Worm (Caenorhabditis elegans) whole organism, L3 larva: ENCODE measurements around the gene T07D4.2.

Experiments
- ZK546.5 ChIP-seq: sonication (generic microtip); optimal IDR thresholded peaks from 2 replicates; lab custom pipeline; 2017; ENCODE audit warnings: missing biosample characterization, missing genetic modification characterization
- ama-1 ChIP-seq: fragments of 150-350 bp; optimal IDR thresholded peaks from 2 replicates; lab custom pipeline; 2018
- eor-1 ChIP-seq, 2 experiments: fragments of 150-350 bp; optimal IDR thresholded peaks; 2 replicates each; lab custom pipeline; 2014 to 2018; ENCODE audit warnings: missing biosample characterization in 2 of 2, missing genetic modification characterization in 2 of 2
- fos-1 ChIP-seq: fragments of 150-350 bp; optimal IDR thresholded peaks from 2 replicates; lab custom pipeline; 2014; ENCODE audit warnings: missing biosample characterization, missing genetic modification characterization
- nhr-77 ChIP-seq: fragments of 150-350 bp; optimal IDR thresholded peaks from 2 replicates; lab custom pipeline; 2014; ENCODE audit warnings: missing biosample characterization, missing genetic modification characterization
- pqm-1 ChIP-seq: fragments of 150-350 bp; optimal IDR thresholded peaks from 2 replicates; lab custom pipeline; 2017; ENCODE audit warnings: missing biosample characterization, missing genetic modification characterization, inconsistent platforms
- skn-1 ChIP-seq: fragments of 150-350 bp; optimal IDR thresholded peaks from 2 replicates; lab custom pipeline; 2014; ENCODE audit warnings: missing biosample characterization, missing genetic modification characterization
- unc-39 ChIP-seq: sonication (generic microtip); optimal IDR thresholded peaks from 4 replicates; lab custom pipeline; 2017; ENCODE audit warnings: missing biosample characterization, missing genetic modification characterization
- unc-62 ChIP-seq: fragments of 150-350 bp; sonication (generic microtip); optimal IDR thresholded peaks from 4 replicates; lab custom pipeline; 2014; ENCODE audit warnings: missing biosample characterization, missing genetic modification reagents, missing genetic modification characterization
- zag-1 ChIP-seq: fragments of 150-350 bp; optimal IDR thresholded peaks from 2 replicates; lab custom pipeline; 2014; ENCODE audit warnings: missing biosample characterization, missing genetic modification characterization

DNA sequence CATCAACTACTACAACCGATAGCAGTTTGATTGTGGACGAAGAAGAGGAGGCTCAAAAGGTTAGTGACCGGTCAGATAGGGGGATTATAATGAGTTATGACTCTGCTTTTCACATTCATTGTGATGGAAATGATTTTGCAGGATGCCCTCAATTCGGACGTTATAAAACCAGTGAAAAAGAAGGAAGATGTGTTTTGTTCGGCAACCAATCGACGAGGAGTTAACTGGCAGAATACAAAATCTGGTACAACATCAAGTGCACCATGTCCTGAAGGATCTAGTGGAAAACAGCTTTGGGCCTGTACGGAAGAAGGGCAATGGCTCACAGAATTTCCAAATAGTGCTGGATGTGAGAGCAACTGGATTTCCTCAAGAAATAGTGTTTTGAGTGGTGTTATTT lies 30.1 kb upstream of the T07D4.2 start:
- TF ChIP-seq ZK546.5 (tag; lab: Kevin White, UChicago): no peak
- no peak for TF ChIP-seq ama-1 (lab: Kevin White, UChicago)
- TF ChIP-seq unc-39 (tag; lab: Kevin White, UChicago): no peak
- no peak for TF ChIP-seq eor-1 (tag; optimal IDR thresholded peaks at IDR 0.05; lab: Kevin White, UChicago)
- TF ChIP-seq zag-1: no peak
- TF ChIP-seq pqm-1 (tag; lab: Kevin White, UChicago): no peak
- TF ChIP-seq fos-1: no peak
- no peak for TF ChIP-seq skn-1
- no peak for TF ChIP-seq unc-62 (GFP tag; lab: Kevin White, UChicago)
- no peak for TF ChIP-seq nhr-77 (tag; lab: Kevin White, UChicago)
